Worm (Caenorhabditis elegans): ENCODE measurements around the gene mig-14.

DNA sequence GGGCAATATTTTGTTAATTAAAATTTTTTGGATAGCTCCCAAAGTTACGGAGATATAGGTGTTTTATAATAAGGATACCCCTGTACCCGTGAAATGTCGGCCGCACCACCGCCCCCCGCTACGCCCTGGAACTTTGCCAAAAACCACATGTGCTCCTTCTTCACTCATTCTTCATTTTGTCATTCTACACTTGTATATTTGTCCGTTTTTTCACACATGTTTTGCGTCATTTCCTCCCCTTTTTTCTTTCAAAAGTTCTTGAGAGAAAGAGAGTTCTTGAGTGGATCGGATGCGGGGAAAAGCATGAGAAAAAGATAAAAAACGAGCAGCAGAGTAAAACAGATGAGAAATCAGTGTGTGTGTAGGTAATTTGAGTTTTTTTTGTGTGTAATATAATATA is 47.3 kb downstream of the mig-14 start:
- no peak for TF ChIP-seq ces-1 (GFP tag; optimal IDR thresholded peaks at IDR 0.05)
- TF ChIP-seq elt-2 (tag; optimal IDR thresholded peaks at IDR 0.05) = no peak
- TF ChIP-seq nhr-76 (tag; optimal IDR thresholded peaks at IDR 0.05) = no peak
- no peak for TF ChIP-seq ama-1 (optimal IDR thresholded peaks at IDR 0.05)
- TF ChIP-seq mdl-1 (tag; optimal IDR thresholded peaks at IDR 0.05) = no peak
- no peak for TF ChIP-seq dpl-1 (GFP tag; optimal IDR thresholded peaks at IDR 0.05)
- TF ChIP-seq lir-3 (tag; optimal IDR thresholded peaks at IDR 0.05; ENCODE audit: poor library complexity) = no peak
- TF ChIP-seq ztf-11 (tag; optimal IDR thresholded peaks at IDR 0.05) = no peak
- no peak for TF ChIP-seq lin-15B (tag; optimal IDR thresholded peaks at IDR 0.05)
- no peak for TF ChIP-seq aly-2 (tag; optimal IDR thresholded peaks at IDR 0.05)
- TF ChIP-seq efl-3 (GFP tag; optimal IDR thresholded peaks at IDR 0.05) = no peak
- TF ChIP-seq nhr-12 (tag; optimal IDR thresholded peaks at IDR 0.05) = no peak
- no peak for TF ChIP-seq nhr-77 (tag; optimal IDR thresholded peaks at IDR 0.05)
- TF ChIP-seq Y116A8C.19 (tag; optimal IDR thresholded peaks at IDR 0.05; ENCODE audit: borderline replicate concordance) = no peak
